Worm (Caenorhabditis elegans) whole organism, dauer: ENCODE measurements around the gene gly-9.

Source experiments
- unc-62 ChIP-seq: sonication (generic microtip); optimal IDR thresholded peaks from 2 replicates; lab custom pipeline; 2017; ENCODE audit warnings: missing biosample characterization, missing genetic modification reagents, missing genetic modification characterization

gly-9 gene

ce11 chrIII:11290554-11290953 is at the start of gene gly-9, which contains the start of the genes mib-1 and smc-3:
Gene gly-9, minus strand, starts transcription at chrIII:11290580.
Gene mib-1, minus strand, starts transcription at chrIII:11290676.
Gene smc-3, plus strand, starts transcription at chrIII:11290904.
- no peak for TF ChIP-seq unc-62 (GFP tag; lab: Kevin White, UChicago)

DNA sequence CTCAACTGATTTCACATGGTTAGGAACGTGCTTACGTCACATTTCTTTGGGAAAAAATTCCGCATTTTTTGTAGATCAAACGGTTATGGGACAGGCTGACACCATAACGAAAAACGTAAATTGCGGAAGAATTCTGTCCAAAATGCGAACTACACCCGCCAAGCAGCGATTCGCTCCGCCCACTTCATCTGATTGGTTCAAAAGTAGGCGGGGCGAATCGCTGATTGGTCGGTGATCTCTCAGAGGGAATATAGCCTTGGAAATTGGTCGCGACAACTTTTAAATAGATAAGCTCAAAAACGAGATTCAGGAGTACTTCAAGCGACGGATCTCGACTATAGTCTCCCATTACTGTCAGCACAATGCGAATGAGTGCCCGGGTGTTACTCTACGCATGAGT is 47.2 kb upstream of the gly-9 start:
- no peak for TF ChIP-seq unc-62 (GFP tag; lab: Kevin White, UChicago)

DNA sequence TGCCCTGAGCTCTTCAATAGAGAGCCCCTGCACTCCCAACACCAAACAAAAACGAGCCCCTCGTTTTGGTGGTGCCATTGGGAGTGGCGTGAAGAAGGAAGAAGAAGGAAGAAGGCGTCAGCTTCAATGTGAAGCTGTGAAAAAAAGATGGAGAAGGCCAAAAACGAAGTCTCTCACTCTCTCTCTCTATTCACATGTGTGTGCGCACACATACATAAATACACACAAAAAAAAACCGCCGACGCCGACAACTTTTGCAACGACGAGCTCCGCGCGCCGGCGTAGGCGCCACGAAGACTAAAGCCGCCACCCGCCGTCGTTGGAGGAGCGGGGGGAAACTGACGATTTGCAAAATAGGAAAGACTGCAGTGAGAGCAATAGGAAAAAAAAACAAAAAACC is 45.7 kb upstream of the gly-9 start:
- TF ChIP-seq unc-62 (GFP tag; lab: Kevin White, UChicago) = no peak

DNA sequence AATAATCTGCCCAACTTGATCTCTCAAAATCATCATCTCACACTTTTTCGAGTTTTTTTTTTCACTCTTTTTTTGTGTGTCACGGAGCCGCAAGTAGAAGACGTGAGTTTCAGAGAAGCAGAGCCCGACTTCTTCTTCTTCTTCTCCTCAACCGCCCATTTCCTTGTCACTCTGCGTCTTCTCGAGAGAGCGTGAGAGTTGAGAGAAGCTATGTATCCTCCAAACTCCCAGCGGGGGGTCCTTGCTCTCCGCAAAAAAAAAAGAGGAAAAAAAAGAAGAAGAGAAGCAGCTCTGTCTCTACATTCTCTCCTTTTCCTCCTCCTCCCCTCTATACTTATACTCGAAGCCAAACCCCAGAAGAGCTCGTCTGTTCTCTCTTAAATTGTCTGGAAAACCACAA is 44.0 kb upstream of the gly-9 start:
- TF ChIP-seq unc-62 (GFP tag; lab: Kevin White, UChicago) = no peak

DNA sequence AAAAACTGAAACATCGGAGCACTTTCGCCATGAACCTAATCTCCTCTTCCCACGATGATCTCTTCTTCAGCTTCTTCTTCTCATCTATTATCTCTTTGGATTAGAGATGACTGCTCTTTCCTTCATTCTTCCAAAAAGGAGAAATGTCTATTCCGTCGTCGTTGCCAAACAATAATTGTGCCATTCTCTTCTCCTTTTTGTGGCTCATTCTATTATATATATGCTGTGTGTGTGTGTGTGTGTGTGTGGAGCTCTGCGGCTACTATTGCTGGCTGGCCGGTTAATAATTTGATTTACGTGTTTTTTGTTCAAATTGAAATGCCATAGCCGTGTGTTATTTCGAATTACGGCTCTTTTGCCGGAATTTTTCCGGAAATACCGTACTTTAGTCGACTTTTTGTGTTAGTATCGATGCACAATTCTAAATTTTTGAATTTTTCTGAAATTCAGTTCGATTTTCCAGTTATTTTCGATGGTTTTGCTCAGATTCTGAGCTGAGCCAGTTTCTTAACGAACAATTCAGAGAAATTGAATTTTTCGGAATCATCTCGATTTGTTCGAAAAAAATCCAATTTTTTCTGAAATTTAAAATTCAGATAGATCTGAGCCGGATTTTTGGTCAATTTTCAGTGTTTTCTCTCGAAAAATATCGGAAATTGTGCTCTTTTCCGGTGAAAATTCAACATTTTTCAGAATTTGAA is 42.8 kb upstream of the gly-9 start, which contains the start of gene T28D6.5:
T28D6.5 (plus strand) TSS at position 651 of the 701 bp plus-strand sequence.
- no peak for TF ChIP-seq unc-62 (GFP tag; lab: Kevin White, UChicago)

ce11 chrIII:11332306-11332705 is 41.9 kb upstream of the gly-9 start:
- TF ChIP-seq unc-62 (GFP tag; lab: Kevin White, UChicago) = no peak

DNA sequence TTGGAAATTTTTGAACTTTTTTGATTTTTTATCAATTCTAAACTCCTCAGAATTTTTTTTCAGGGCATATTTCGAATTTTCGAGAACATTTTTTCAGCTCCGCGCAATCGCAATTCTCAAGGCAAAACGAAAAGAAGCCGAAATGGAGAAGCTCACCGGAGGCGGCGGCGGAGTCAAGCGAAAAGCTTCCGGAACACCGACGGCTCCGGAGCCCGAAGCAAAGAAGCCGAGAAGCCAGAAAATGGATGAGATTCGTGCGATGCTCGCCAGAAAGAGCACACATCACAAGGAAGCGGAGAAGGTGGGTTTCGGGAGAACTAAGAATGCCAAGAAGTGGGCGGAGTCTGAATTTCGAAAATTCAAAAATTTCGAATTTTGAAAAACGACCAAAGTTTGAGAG is 33.7 kb upstream of the gly-9 start:
- no peak for TF ChIP-seq unc-62 (GFP tag; lab: Kevin White, UChicago)

- no peak for TF ChIP-seq unc-62 (GFP tag; lab: Kevin White, UChicago)
Observed at ce11 chrIII:11318131-11318530, 27.8 kb upstream of the gly-9 start, which contains the start of gene teg-1. Gene teg-1, minus strand, starts transcription at chrIII:11318231.

ce11 chrIII:11317164-11317620 is 26.8 kb upstream of the gly-9 start, which contains the start of gene mcm-10:
Gene mcm-10, plus strand, starts transcription at chrIII:11317570.
- no peak for TF ChIP-seq unc-62 (GFP tag; lab: Kevin White, UChicago)

ce11 chrIII:11311466-11311865 is 21.1 kb upstream of the gly-9 start, which contains the start of gene rab-35:
Gene rab-35, minus strand, starts transcription at chrIII:11311566.
- no peak for TF ChIP-seq unc-62 (GFP tag; lab: Kevin White, UChicago)

DNA sequence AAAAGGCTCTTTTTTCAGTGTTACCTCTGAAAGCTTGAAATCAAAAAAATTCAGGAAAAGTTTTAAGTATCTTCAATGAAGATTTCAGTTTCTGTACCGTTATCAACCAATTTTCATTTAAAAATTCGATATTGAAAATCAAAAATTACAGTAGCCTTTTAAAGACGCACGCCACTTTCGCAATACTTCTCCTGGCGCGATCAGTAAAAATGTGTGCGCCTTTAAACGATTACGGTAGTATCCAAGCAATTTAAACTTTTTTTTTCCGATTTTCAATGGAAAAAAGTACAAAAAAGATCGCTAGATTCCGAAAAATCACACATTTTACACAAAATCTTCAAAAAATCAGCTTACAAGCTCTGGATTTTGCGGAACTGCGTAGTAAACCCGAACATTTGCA is 504 bp downstream of the gly-9 start:
- no peak for TF ChIP-seq unc-62 (GFP tag; lab: Kevin White, UChicago)

ce11 chrIII:11288295-11288694 is 2.1 kb downstream of the gly-9 start:
- no peak for TF ChIP-seq unc-62 (GFP tag; lab: Kevin White, UChicago)

ce11 chrIII:11287340-11287739 is 3.0 kb downstream of the gly-9 start:
- no peak for TF ChIP-seq unc-62 (GFP tag; lab: Kevin White, UChicago)

ce11 chrIII:11286069-11286468 is 4.3 kb downstream of the gly-9 start:
- no peak for TF ChIP-seq unc-62 (GFP tag; lab: Kevin White, UChicago)

- TF ChIP-seq unc-62 (GFP tag; lab: Kevin White, UChicago) = no peak
Observed at ce11 chrIII:11283648-11284047, 6.7 kb downstream of the gly-9 start.

- TF ChIP-seq unc-62 (GFP tag; lab: Kevin White, UChicago) = no peak
Observed at ce11 chrIII:11279954-11280353, 10.4 kb downstream of the gly-9 start.

- TF ChIP-seq unc-62 (GFP tag; lab: Kevin White, UChicago) = no peak
Observed at ce11 chrIII:11278817-11279216, 11.6 kb downstream of the gly-9 start, which contains the start of gene Y47D3A.21. Gene Y47D3A.21, minus strand, starts transcription at chrIII:11278917.
